Worm (Caenorhabditis elegans) whole organism, mixed stage, embryonic: ENCODE measurements around the gene H23L24.4.

ENCODE experiments used
- elt-3 ChIP-seq: fragments of 150-350 bp; optimal IDR thresholded peaks from 2 replicates; lab custom pipeline; 2014; ENCODE audit warnings: missing biosample characterization, missing genetic modification characterization
- unc-62 ChIP-seq: fragments of 150-350 bp; optimal IDR thresholded peaks from 2 replicates; lab custom pipeline; 2014; ENCODE audit warnings: missing biosample characterization, missing genetic modification reagents, missing genetic modification characterization

DNA sequence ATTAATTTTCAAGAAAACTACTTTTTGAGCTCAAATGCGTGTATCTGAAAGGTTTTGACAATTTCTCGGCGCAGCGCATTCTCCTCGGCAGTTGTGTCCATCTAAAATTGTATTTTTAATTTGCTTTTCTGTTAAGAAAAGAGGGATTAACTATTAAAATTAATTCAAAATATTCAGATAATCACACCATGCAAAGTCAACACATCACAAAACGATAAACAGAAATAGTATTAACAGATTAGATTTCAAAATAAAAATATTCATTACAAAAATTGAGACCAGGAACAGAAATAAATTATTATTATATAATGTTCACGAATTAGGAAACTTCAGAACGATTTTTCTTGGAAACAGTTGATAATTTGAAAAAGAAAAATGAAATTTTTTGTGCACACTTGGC is 18.9 kb downstream of the H23L24.4 start, which contains the start of gene pole-2:
- TF ChIP-seq unc-62 (GFP tag; lab: Kevin White, UChicago) = no peak
- TF ChIP-seq elt-3 (tag; lab: Kevin White, UChicago) = no peak
